Fruit fly (Drosophila melanogaster) whole organism, embryonic: ENCODE results near the gene trus.
A peak's percentile ranks its signal among the peaks of the same experiment; 100 is the strongest.

ENCODE experiments used
- CG10321 ChIP-seq: fragments of 200-800 bp; sonication (Bioruptor generic); IDR thresholded peaks from 2 replicates; pipeline ENCODE4 v1.3.6; 2022; ENCODE audit warnings: missing biosample characterization, missing genetic modification characterization
- CG10543 ChIP-seq: fragments of 200-800 bp; sonication (Bioruptor generic); optimal IDR thresholded peaks from 3 replicates; lab custom pipeline; 2017; ENCODE audit warnings: missing biosample characterization, mild to moderate bottlenecking, missing genetic modification characterization, moderate library complexity
- CG10959 ChIP-seq: fragments of 200-800 bp; sonication (Bioruptor generic); IDR thresholded peaks from 2 replicates; pipeline ENCODE4 v1.3.6; 2022; ENCODE audit warnings: missing biosample characterization, missing genetic modification characterization
- CG12071 ChIP-seq: fragments of 200-800 bp; sonication (Bioruptor generic); optimal IDR thresholded peaks from 3 replicates; lab custom pipeline; 2018; ENCODE audit warnings: missing biosample characterization, mild to moderate bottlenecking, missing genetic modification characterization
- CG12942 ChIP-seq: fragments of 200-800 bp; sonication (Bioruptor generic); optimal IDR thresholded peaks from 3 replicates; lab custom pipeline; 2016; ENCODE audit warnings: missing biosample characterization, missing genetic modification characterization
- CG13287 ChIP-seq: fragments of 200-800 bp; sonication (Bioruptor generic); IDR thresholded peaks from 2 replicates; pipeline ENCODE4 v1.3.6; 2022; ENCODE audit warnings: missing biosample characterization, missing genetic modification characterization; ENCODE audit not compliant: partially characterized antibody
- CG13624 ChIP-seq: fragments of 200-800 bp; sonication (Bioruptor generic); optimal IDR thresholded peaks from 2 replicates; lab custom pipeline; 2016; ENCODE audit warnings: missing biosample characterization, missing genetic modification characterization
- CG14860 ChIP-seq: fragments of 200-800 bp; sonication (Bioruptor generic); IDR thresholded peaks from 3 replicates; pipeline ENCODE4 v1.3.6; 2022; ENCODE audit warnings: missing biosample characterization, missing genetic modification characterization; ENCODE audit not compliant: partially characterized antibody
- CG14965 ChIP-seq: fragments of 200-800 bp; sonication (Bioruptor generic); optimal IDR thresholded peaks from 2 replicates; lab custom pipeline; 2016; ENCODE audit warnings: missing biosample characterization, missing genetic modification characterization, borderline replicate concordance
- CG1603 ChIP-seq: fragments of 200-800 bp; sonication (Bioruptor generic); optimal IDR thresholded peaks from 2 replicates; lab custom pipeline; 2019; ENCODE audit warnings: missing biosample characterization, mild to moderate bottlenecking, missing genetic modification characterization, moderate library complexity
- CG17829 ChIP-seq: fragments of 200-800 bp; optimal IDR thresholded peaks from 2 replicates; lab custom pipeline; 2019; ENCODE audit warnings: missing biosample characterization, mild to moderate bottlenecking, missing genetic modification characterization, moderate library complexity
- CG2199 ChIP-seq: fragments of 200-800 bp; sonication (Bioruptor generic); IDR thresholded peaks from 3 replicates; pipeline ENCODE4 v1.3.6; 2022; ENCODE audit warnings: missing biosample characterization, missing genetic modification characterization
- CG2889 ChIP-seq: fragments of 200-800 bp; sonication (Bioruptor generic); IDR thresholded peaks from 3 replicates; pipeline ENCODE4 v1.3.6; 2022; ENCODE audit warnings: missing biosample characterization, missing genetic modification characterization
- CG42726 ChIP-seq: fragments of 200-800 bp; sonication (Bioruptor generic); IDR thresholded peaks from 2 replicates; pipeline ENCODE4 v1.3.6; 2022; ENCODE audit warnings: missing biosample characterization, missing genetic modification characterization; ENCODE audit not compliant: partially characterized antibody
- CG4424 ChIP-seq: fragments of 200-800 bp; sonication (Bioruptor generic); optimal IDR thresholded peaks from 3 replicates; lab custom pipeline; 2016; ENCODE audit warnings: missing biosample characterization, missing genetic modification characterization
- CG6791 ChIP-seq: fragments of 200-800 bp; sonication (Bioruptor generic); IDR thresholded peaks from 3 replicates; pipeline ENCODE4 v1.3.6; 2022; ENCODE audit warnings: missing biosample characterization, missing genetic modification characterization; ENCODE audit not compliant: partially characterized antibody
- CG7987 ChIP-seq: fragments of 200-800 bp; sonication (Bioruptor generic); optimal IDR thresholded peaks from 2 replicates; lab custom pipeline; 2018; ENCODE audit warnings: missing biosample characterization, mild to moderate bottlenecking, missing genetic modification characterization, moderate library complexity
- CG9215 ChIP-seq: fragments of 200-800 bp; sonication (Bioruptor generic); IDR thresholded peaks from 2 replicates; pipeline ENCODE4 v1.3.6; 2022; ENCODE audit warnings: missing biosample characterization, missing genetic modification characterization
- CG9797 ChIP-seq: fragments of 200-800 bp; sonication (Bioruptor generic); optimal IDR thresholded peaks from 3 replicates; lab custom pipeline; 2018; ENCODE audit warnings: missing biosample characterization, mild to moderate bottlenecking, missing genetic modification characterization
- CG9932 ChIP-seq: fragments of 200-800 bp; sonication (Bioruptor generic); IDR thresholded peaks from 2 replicates; pipeline ENCODE4 v1.3.6; 2022; ENCODE audit warnings: missing biosample characterization, missing genetic modification characterization
- CHES-1-like ChIP-seq: fragments of 200-800 bp; sonication (Bioruptor generic); optimal IDR thresholded peaks from 2 replicates; lab custom pipeline; 2016; ENCODE audit warnings: missing biosample characterization, missing genetic modification characterization
- CrebB ChIP-seq: fragments of 200-800 bp; sonication (Bioruptor generic); optimal IDR thresholded peaks from 3 replicates; lab custom pipeline; 2018; ENCODE audit warnings: missing biosample characterization, mild to moderate bottlenecking, missing genetic modification characterization
- D19A ChIP-seq: fragments of 200-800 bp; optimal IDR thresholded peaks from 3 replicates; lab custom pipeline; 2019; ENCODE audit warnings: missing biosample characterization, mild to moderate bottlenecking, missing genetic modification characterization, moderate library complexity
- Dfd ChIP-seq, 2 experiments: fragments of >200 bp; optimal IDR thresholded peaks; 2 replicates each; lab custom pipeline; 2017; ENCODE audit warnings: missing biosample characterization in 2 of 2, missing genetic modification characterization in 2 of 2
- Doc3 ChIP-seq: fragments of 200-800 bp; sonication (Bioruptor generic); IDR thresholded peaks from 3 replicates; pipeline ENCODE4 v1.3.6; 2022; ENCODE audit warnings: missing biosample characterization, missing genetic modification characterization; ENCODE audit not compliant: partially characterized antibody
- HmgD ChIP-seq: fragments of 200-800 bp; sonication (Bioruptor generic); optimal IDR thresholded peaks from 3 replicates; lab custom pipeline; 2016; ENCODE audit warnings: missing biosample characterization, missing genetic modification characterization
- Hmr ChIP-seq: fragments of 200-800 bp; sonication (Bioruptor generic); optimal IDR thresholded peaks from 3 replicates; lab custom pipeline; 2017; ENCODE audit warnings: mild to moderate bottlenecking, missing biosample characterization, missing genetic modification reagents, missing genetic modification characterization
- Lhr ChIP-seq: fragments of 200-800 bp; sonication (Bioruptor generic); optimal IDR thresholded peaks from 3 replicates; lab custom pipeline; 2017; ENCODE audit warnings: mild to moderate bottlenecking, missing biosample characterization, missing genetic modification reagents, missing genetic modification characterization
- Myb ChIP-seq: fragments of 200-800 bp; sonication (Bioruptor generic); optimal IDR thresholded peaks from 2 replicates; lab custom pipeline; 2016; ENCODE audit warnings: missing biosample characterization, missing genetic modification characterization
- Scr ChIP-seq: fragments of 200-800 bp; sonication (Bioruptor generic); IDR thresholded peaks from 2 replicates; pipeline ENCODE4 v1.3.6; 2022; ENCODE audit warnings: missing biosample characterization, missing genetic modification characterization; ENCODE audit not compliant: partially characterized antibody
- Stat92E ChIP-seq, 3 experiments: fragments of >200 bp in 2 of 3; fragments of 200-800 bp in 1 of 3; sonication (Bioruptor generic) in 1 of 3; optimal IDR thresholded peaks; 2 replicates each; lab custom pipeline; 2017 to 2019; ENCODE audit warnings: missing biosample characterization in 3 of 3, missing genetic modification characterization in 3 of 3, mild to moderate bottlenecking in 1 of 3, moderate library complexity in 1 of 3
- aop ChIP-seq: fragments of 200-800 bp; sonication (Bioruptor generic); IDR thresholded peaks from 2 replicates; pipeline ENCODE4 v1.3.6; 2022; ENCODE audit warnings: missing biosample characterization, missing genetic modification characterization
- chinmo ChIP-seq: fragments of 200-800 bp; sonication (Bioruptor generic); IDR thresholded peaks from 4 replicates; pipeline ENCODE4 v1.3.6; 2022; ENCODE audit warnings: missing biosample characterization, missing genetic modification characterization; ENCODE audit not compliant: partially characterized antibody
- cwo ChIP-seq: fragments of 200-800 bp; sonication (Bioruptor generic); optimal IDR thresholded peaks from 3 replicates; lab custom pipeline; 2017; ENCODE audit warnings: missing biosample characterization, missing genetic modification characterization, mild to moderate bottlenecking, moderate library complexity, missing genetic modification reagents
- dmrt99B ChIP-seq: fragments of 200-800 bp; sonication (Bioruptor generic); optimal IDR thresholded peaks from 2 replicates; lab custom pipeline; 2018; ENCODE audit warnings: missing biosample characterization, mild to moderate bottlenecking, missing genetic modification characterization, moderate library complexity
- ewg ChIP-seq: fragments of 200-800 bp; sonication (Bioruptor generic); optimal IDR thresholded peaks from 3 replicates; lab custom pipeline; 2017; ENCODE audit warnings: mild to moderate bottlenecking, missing biosample characterization, missing genetic modification reagents, missing genetic modification characterization
- ftz-f1 ChIP-seq: fragments of 200-800 bp; sonication (Bioruptor generic); optimal IDR thresholded peaks from 2 replicates; lab custom pipeline; 2016; ENCODE audit warnings: missing biosample characterization, missing genetic modification characterization
- grau ChIP-seq: fragments of 200-800 bp; optimal IDR thresholded peaks from 3 replicates; lab custom pipeline; 2019; ENCODE audit warnings: missing biosample characterization, mild to moderate bottlenecking, missing genetic modification characterization, moderate library complexity
- inv ChIP-seq: fragments of 200-800 bp; sonication (Bioruptor generic); IDR thresholded peaks from 2 replicates; pipeline ENCODE4 v1.3.6; 2022; ENCODE audit warnings: missing biosample characterization, missing genetic modification characterization; ENCODE audit not compliant: partially characterized antibody
- knrl ChIP-seq: fragments of 200-800 bp; sonication (Bioruptor generic); IDR thresholded peaks from 3 replicates; pipeline ENCODE4 v1.3.6; 2022; ENCODE audit warnings: missing biosample characterization, missing genetic modification characterization; ENCODE audit not compliant: partially characterized antibody
- lov ChIP-seq, 2 experiments: fragments of 200-800 bp in 1 of 2; fragments of >200 bp in 1 of 2; sonication (Bioruptor generic) in 1 of 2; IDR thresholded peaks in 1 of 2; optimal IDR thresholded peaks in 1 of 2; 2 replicates in 1 of 2; 3 replicates in 1 of 2; pipeline versions ENCODE4 v1.3.6 to Lab custom; 2017 to 2022; ENCODE audit warnings: missing biosample characterization in 1 of 2, missing genetic modification characterization in 1 of 2
- nerfin-2 ChIP-seq: fragments of 200-800 bp; sonication (Bioruptor generic); IDR thresholded peaks from 2 replicates; pipeline ENCODE4 v1.3.6; 2022; ENCODE audit warnings: missing biosample characterization, missing genetic modification characterization; ENCODE audit not compliant: partially characterized antibody
- sens-2 ChIP-seq: fragments of 200-800 bp; sonication (Bioruptor generic); IDR thresholded peaks from 2 replicates; pipeline ENCODE4 v1.3.6; 2022; ENCODE audit warnings: missing biosample characterization, missing genetic modification characterization
- stwl ChIP-seq: fragments of 200-800 bp; sonication (Bioruptor generic); optimal IDR thresholded peaks from 3 replicates; lab custom pipeline; 2018; ENCODE audit warnings: missing biosample characterization, mild to moderate bottlenecking, missing genetic modification characterization, moderate library complexity
- unc-4 ChIP-seq: fragments of 200-800 bp; sonication (Bioruptor generic); IDR thresholded peaks from 2 replicates; pipeline ENCODE4 v1.3.6; 2022; ENCODE audit warnings: missing biosample characterization, missing genetic modification characterization; ENCODE audit not compliant: partially characterized antibody
- zen ChIP-seq: fragments of 200-800 bp; sonication (Bioruptor generic); optimal IDR thresholded peaks from 3 replicates; lab custom pipeline; 2018; ENCODE audit warnings: missing biosample characterization, mild to moderate bottlenecking, missing genetic modification characterization, moderate library complexity

Gene trus

DNA sequence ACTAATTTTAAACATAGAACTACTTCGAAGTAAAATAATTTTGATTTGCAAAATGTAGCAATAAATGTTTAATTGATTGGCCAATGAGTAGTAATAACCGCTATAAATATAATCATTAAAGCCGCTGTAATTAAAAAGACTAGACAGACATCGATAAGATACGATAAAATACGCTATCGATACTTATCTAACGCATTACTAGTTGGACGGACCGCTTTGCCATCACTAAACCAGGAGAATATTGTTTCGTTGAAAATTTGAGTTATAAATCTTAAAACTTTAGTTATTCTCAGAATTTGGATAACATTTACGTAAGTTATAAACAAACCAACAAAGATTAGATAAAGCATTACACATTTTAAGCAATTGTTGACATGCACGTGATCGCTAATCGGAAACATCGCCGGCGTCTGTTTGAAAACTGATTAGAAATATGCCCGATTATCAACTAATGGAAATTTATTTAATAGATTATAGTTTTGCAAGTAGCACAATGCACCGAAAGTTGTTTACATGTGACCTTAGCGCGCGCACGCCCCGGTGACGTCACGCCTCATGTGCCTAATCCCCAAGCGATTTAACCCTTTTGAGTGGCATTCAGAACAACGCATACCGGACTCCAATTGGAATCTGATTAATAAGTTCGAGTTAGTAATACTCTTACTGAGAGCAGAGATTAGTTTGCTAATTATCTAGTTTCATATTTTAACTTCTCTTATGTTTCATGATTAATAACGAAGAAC, 16.8 kb upstream of the trus start, which contains the start of gene Desat1:
Gene Desat1 (plus strand): TSS at position 200 of the 743 bp plus-strand sequence.
- peak; percentile 31 for TF ChIP-seq CG10543 (GFP tag; lab: Kevin White, UChicago)
- peak; percentile 58; the same call in 1 of the 2 replicates for TF ChIP-seq CG42726 (GFP tag; lab: Robert Waterston, UW)
- no peak for TF ChIP-seq Lhr
- TF ChIP-seq CG2199, result no peak
- peak; percentile 91 for TF ChIP-seq Scr (GFP tag; lab: Robert Waterston, UW)
- no peak for TF ChIP-seq CG12071 (GFP tag; lab: Kevin White, UChicago)
- no peak for TF ChIP-seq aop
- TF ChIP-seq Doc3 (GFP tag; lab: Robert Waterston, UW), result peak; percentile 90
- TF ChIP-seq CG9215 (GFP tag; lab: Robert Waterston, UW), result no peak
- TF ChIP-seq CG4424 (GFP tag; lab: Kevin White, UChicago), result no peak
- TF ChIP-seq Myb, result peak; percentile 85
- TF ChIP-seq sens-2 (GFP tag; lab: Robert Waterston, UW), result no peak
- TF ChIP-seq CG14965, result no peak
- no peak for TF ChIP-seq lov (optimal IDR thresholded peaks at IDR 0.05; lab: Kevin White, UChicago)
- no peak for TF ChIP-seq lov (GFP tag; IDR thresholded peaks at IDR 0.05; lab: Robert Waterston, UW)
- TF ChIP-seq Dfd (GFP tag; optimal IDR thresholded peaks at IDR 0.05; lab: Kevin White, UChicago), result no peak
- no peak for TF ChIP-seq CG10321 (GFP tag; lab: Robert Waterston, UW)
- peak; percentile 20; the same call in 1 of the 2 replicates for TF ChIP-seq CG9932 (GFP tag; lab: Robert Waterston, UW)
- TF ChIP-seq grau (tag; lab: Kevin White, UChicago), result peak; percentile 16
- TF ChIP-seq unc-4 (GFP tag; lab: Robert Waterston, UW), result peak; percentile 93
- TF ChIP-seq zen (tag; lab: Kevin White, UChicago), result peak; percentile 79
- no peak for TF ChIP-seq CG10959
- TF ChIP-seq ewg (GFP tag; lab: Kevin White, UChicago), result no peak
- TF ChIP-seq CG13624, result peak; percentile 29
- TF ChIP-seq CG9797 (GFP tag; lab: Kevin White, UChicago), result no peak
- TF ChIP-seq dmrt99B (tag; lab: Kevin White, UChicago), result no peak
- no peak for TF ChIP-seq Hmr (GFP tag; lab: Kevin White, UChicago)
- TF ChIP-seq knrl (GFP tag; lab: Robert Waterston, UW), result peak; percentile 90
- TF ChIP-seq ftz-f1 (GFP tag; lab: Kevin White, UChicago), result peak; percentile 8
- peak; percentile 95 for TF ChIP-seq CG6791 (GFP tag; lab: Robert Waterston, UW)
- TF ChIP-seq nerfin-2, result peak; percentile 77
- TF ChIP-seq stwl, result peak; percentile 86
- peak; percentile 89; the same call in 3 of the 4 replicates for TF ChIP-seq chinmo
- no peak for TF ChIP-seq CrebB (tag; lab: Kevin White, UChicago)
- TF ChIP-seq CG14860, result peak; percentile 81
- TF ChIP-seq inv (GFP tag; lab: Robert Waterston, UW), result peak; percentile 82
- peak in 1 of 3 experiments; percentile 41 for TF ChIP-seq Stat92E (GFP tag; optimal IDR thresholded peaks at IDR 0.05; lab: Kevin White, UChicago)
- no peak for TF ChIP-seq HmgD (GFP tag; lab: Kevin White, UChicago)
- peak; percentile 27 for TF ChIP-seq CG1603 (tag; lab: Kevin White, UChicago)
- TF ChIP-seq CG17829 (tag; lab: Kevin White, UChicago), result peak; percentile 15
- peak; percentile 5 for TF ChIP-seq CHES-1-like (GFP tag; lab: Kevin White, UChicago)
- TF ChIP-seq CG7987 (GFP tag; lab: Kevin White, UChicago), result peak; percentile 80
- peak; percentile 55 for TF ChIP-seq D19A
- TF ChIP-seq cwo (GFP tag; lab: Kevin White, UChicago), result peak; percentile 80
- TF ChIP-seq CG2889 (GFP tag; lab: Robert Waterston, UW), result no peak
- no peak for TF ChIP-seq CG12942 (GFP tag; lab: Kevin White, UChicago)
- peak; percentile 94 for TF ChIP-seq CG13287 (GFP tag; lab: Robert Waterston, UW)
